Fruit fly (Drosophila melanogaster) whole organism, prepupa: ENCODE results near the gene RPA3.
A peak's percentile ranks its signal among the peaks of the same experiment; 100 is the strongest.

ENCODE experiments used
- CG10631 ChIP-seq: fragments of 200-800 bp; sonication (Bioruptor generic); optimal IDR thresholded peaks from 2 replicates; lab custom pipeline; 2016; ENCODE audit warnings: missing biosample characterization, missing genetic modification characterization
- CG10669 ChIP-seq: fragments of 200-800 bp; sonication (Bioruptor generic); optimal IDR thresholded peaks from 3 replicates; lab custom pipeline; 2018; ENCODE audit warnings: missing biosample characterization, mild to moderate bottlenecking, missing genetic modification characterization, moderate library complexity
- CG11294 ChIP-seq: fragments of 200-800 bp; sonication (Bioruptor generic); IDR thresholded peaks from 2 replicates; pipeline ENCODE4 v1.3.6; 2022; ENCODE audit warnings: missing biosample characterization, missing genetic modification characterization
- CG11762 ChIP-seq: fragments of 200-800 bp; sonication (Bioruptor generic); optimal IDR thresholded peaks from 3 replicates; lab custom pipeline; 2016; ENCODE audit warnings: missing biosample characterization, missing genetic modification characterization; ENCODE audit not compliant: insufficient read depth
- CG1621 ChIP-seq: fragments of 200-800 bp; sonication (Bioruptor generic); optimal IDR thresholded peaks from 3 replicates; lab custom pipeline; 2018; ENCODE audit warnings: missing biosample characterization, mild to moderate bottlenecking, missing genetic modification characterization
- CG3032 ChIP-seq: fragments of 200-800 bp; optimal IDR thresholded peaks from 2 replicates; lab custom pipeline; 2019; ENCODE audit warnings: missing biosample characterization, mild to moderate bottlenecking, missing genetic modification characterization, moderate library complexity
- CG32006 ChIP-seq: fragments of 200-800 bp; sonication (Bioruptor generic); optimal IDR thresholded peaks from 3 replicates; lab custom pipeline; 2017; ENCODE audit warnings: missing biosample characterization, mild to moderate bottlenecking, missing genetic modification characterization
- CG34406 ChIP-seq: fragments of 200-800 bp; sonication (Bioruptor generic); optimal IDR thresholded peaks from 3 replicates; lab custom pipeline; 2016; ENCODE audit warnings: missing biosample characterization, missing genetic modification characterization
- CG3919 ChIP-seq: fragments of 200-800 bp; sonication (Bioruptor generic); optimal IDR thresholded peaks from 3 replicates; lab custom pipeline; 2016; ENCODE audit warnings: missing biosample characterization, missing genetic modification characterization
- CG4318 ChIP-seq: fragments of 200-800 bp; sonication (Bioruptor generic); optimal IDR thresholded peaks from 3 replicates; lab custom pipeline; 2017; ENCODE audit warnings: missing biosample characterization, mild to moderate bottlenecking, missing genetic modification characterization
- CG6163 ChIP-seq: fragments of 200-800 bp; sonication (Bioruptor generic); IDR thresholded peaks from 3 replicates; pipeline ENCODE4 v1.3.6; 2022; ENCODE audit warnings: missing biosample characterization, missing genetic modification characterization
- CG6854 ChIP-seq: fragments of 200-800 bp; sonication (Bioruptor generic); optimal IDR thresholded peaks from 2 replicates; lab custom pipeline; 2017; ENCODE audit warnings: missing biosample characterization, mild to moderate bottlenecking, missing genetic modification characterization
- CG8119 ChIP-seq: fragments of 200-800 bp; sonication (Bioruptor generic); IDR thresholded peaks from 3 replicates; pipeline ENCODE4 v1.3.6; 2022; ENCODE audit warnings: missing biosample characterization, missing genetic modification characterization
- CG8319 ChIP-seq: fragments of 200-800 bp; sonication (Bioruptor generic); optimal IDR thresholded peaks from 3 replicates; lab custom pipeline; 2016; ENCODE audit warnings: missing biosample characterization, missing genetic modification characterization
- CG9139 ChIP-seq: fragments of 200-800 bp; sonication (Bioruptor generic); optimal IDR thresholded peaks from 3 replicates; lab custom pipeline; 2017; ENCODE audit warnings: missing biosample characterization, mild to moderate bottlenecking, missing genetic modification characterization
- Eip75B ChIP-seq: fragments of 200-800 bp; sonication (Bioruptor generic); optimal IDR thresholded peaks from 3 replicates; lab custom pipeline; 2016; ENCODE audit warnings: missing biosample characterization, missing genetic modification characterization
- Eip78C ChIP-seq: fragments of 200-800 bp; sonication (Bioruptor generic); peaks from one replicate; lab custom pipeline; 2016; ENCODE audit warnings: missing biosample characterization, missing genetic modification characterization
- Ets96B ChIP-seq: fragments of 200-800 bp; optimal IDR thresholded peaks from 2 replicates; lab custom pipeline; 2019; ENCODE audit warnings: missing biosample characterization, mild to moderate bottlenecking, missing genetic modification characterization, moderate library complexity
- Hr38 ChIP-seq: sonication (Bioruptor generic); optimal IDR thresholded peaks from 2 replicates; lab custom pipeline; 2016; ENCODE audit warnings: missing biosample characterization, missing genetic modification characterization
- Hr39 ChIP-seq: fragments of 200-800 bp; sonication (Bioruptor generic); optimal IDR thresholded peaks from 2 replicates; lab custom pipeline; 2016; ENCODE audit warnings: missing biosample characterization, missing genetic modification characterization
- Hr4 ChIP-seq: fragments of 200-800 bp; sonication (Bioruptor generic); optimal IDR thresholded peaks from 3 replicates; lab custom pipeline; 2016; ENCODE audit warnings: missing biosample characterization, missing genetic modification characterization
- Met ChIP-seq: fragments of 200-800 bp; sonication (Bioruptor generic); optimal IDR thresholded peaks from 3 replicates; lab custom pipeline; 2016; ENCODE audit warnings: missing biosample characterization, missing genetic modification characterization
- OdsH ChIP-seq: fragments of 200-800 bp; sonication (Bioruptor generic); optimal IDR thresholded peaks from 3 replicates; lab custom pipeline; 2016; ENCODE audit warnings: missing biosample characterization, missing genetic modification characterization
- Smox ChIP-seq: fragments of 200-800 bp; sonication (Bioruptor generic); optimal IDR thresholded peaks from 3 replicates; lab custom pipeline; 2016; ENCODE audit warnings: missing biosample characterization, missing genetic modification characterization
- achi ChIP-seq: fragments of 200-800 bp; sonication (Bioruptor generic); optimal IDR thresholded peaks from 3 replicates; lab custom pipeline; 2016; ENCODE audit warnings: missing biosample characterization, missing genetic modification characterization
- acj6 ChIP-seq: fragments of 200-800 bp; sonication (Bioruptor generic); optimal IDR thresholded peaks from 3 replicates; lab custom pipeline; 2016; ENCODE audit warnings: missing biosample characterization, missing genetic modification characterization
- dac ChIP-seq: fragments of 200-800 bp; sonication (Bioruptor generic); optimal IDR thresholded peaks from 2 replicates; lab custom pipeline; 2017; ENCODE audit warnings: missing biosample characterization, mild to moderate bottlenecking, missing genetic modification characterization
- dsx ChIP-seq: fragments of 200-800 bp; optimal IDR thresholded peaks from 3 replicates; lab custom pipeline; 2019; ENCODE audit warnings: missing biosample characterization, mild to moderate bottlenecking, missing genetic modification characterization, moderate library complexity; ENCODE audit not compliant: poor library complexity, severe bottlenecking
- eg ChIP-seq: fragments of 200-800 bp; sonication (Bioruptor generic); IDR thresholded peaks from 3 replicates; pipeline ENCODE4 v1.3.6; 2022; ENCODE audit warnings: missing biosample characterization, missing genetic modification characterization
- fd59A ChIP-seq: fragments of 200-800 bp; sonication (Bioruptor generic); optimal IDR thresholded peaks from 2 replicates; lab custom pipeline; 2017; ENCODE audit warnings: missing biosample characterization, mild to moderate bottlenecking, missing genetic modification characterization, missing genetic modification reagents
- lz ChIP-seq: fragments of 200-800 bp; sonication (Bioruptor generic); optimal IDR thresholded peaks from 3 replicates; lab custom pipeline; 2016; ENCODE audit warnings: missing biosample characterization, missing genetic modification characterization
- net ChIP-seq: fragments of 200-800 bp; sonication (Bioruptor generic); optimal IDR thresholded peaks from 3 replicates; lab custom pipeline; 2016; ENCODE audit warnings: missing biosample characterization, missing genetic modification characterization
- pdm3 ChIP-seq: fragments of 200-800 bp; sonication (Bioruptor generic); optimal IDR thresholded peaks from 3 replicates; lab custom pipeline; 2016; ENCODE audit warnings: missing biosample characterization, missing genetic modification characterization
- salr ChIP-seq, 2 experiments: fragments of 200-800 bp; sonication (Bioruptor generic); optimal IDR thresholded peaks; 3 replicates each; lab custom pipeline; 2016 to 2018; ENCODE audit warnings: missing biosample characterization in 2 of 2, missing genetic modification characterization in 2 of 2, mild to moderate bottlenecking in 1 of 2
- svp ChIP-seq: fragments of 200-800 bp; sonication (Bioruptor generic); peaks from one replicate; lab custom pipeline; 2016; ENCODE audit warnings: missing biosample characterization, missing genetic modification characterization
- vri ChIP-seq: fragments of 200-800 bp; sonication (Bioruptor generic); optimal IDR thresholded peaks from 3 replicates; lab custom pipeline; 2016; ENCODE audit warnings: missing biosample characterization, mild to moderate bottlenecking, missing genetic modification characterization

RPA3 gene

DNA sequence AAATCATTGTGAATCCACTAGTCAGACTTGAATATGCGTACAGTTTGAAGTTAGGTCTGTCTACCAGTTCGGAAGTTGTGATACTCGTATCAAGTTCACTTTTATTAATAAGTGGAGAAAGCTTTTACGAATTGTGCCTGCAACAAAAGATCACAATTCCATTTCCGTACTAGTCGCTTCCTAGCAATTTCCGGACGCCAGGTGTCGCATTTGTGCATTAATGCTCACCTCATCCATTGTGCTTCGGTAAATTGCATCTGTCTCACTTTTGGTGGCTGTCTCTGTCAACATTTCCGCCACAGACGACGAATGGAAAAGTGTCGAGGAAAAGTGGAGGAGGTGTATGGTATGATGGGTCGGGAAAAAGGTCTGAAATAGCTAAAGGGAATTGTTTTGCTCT is 27.6 kb upstream of the RPA3 start:
- TF ChIP-seq CG6854 (GFP tag; lab: Kevin White, UChicago) (no peak), Hr39 (GFP tag; lab: Kevin White, UChicago) (no peak), CG3919 (GFP tag; lab: Kevin White, UChicago) (no peak), Smox (no peak)

DNA sequence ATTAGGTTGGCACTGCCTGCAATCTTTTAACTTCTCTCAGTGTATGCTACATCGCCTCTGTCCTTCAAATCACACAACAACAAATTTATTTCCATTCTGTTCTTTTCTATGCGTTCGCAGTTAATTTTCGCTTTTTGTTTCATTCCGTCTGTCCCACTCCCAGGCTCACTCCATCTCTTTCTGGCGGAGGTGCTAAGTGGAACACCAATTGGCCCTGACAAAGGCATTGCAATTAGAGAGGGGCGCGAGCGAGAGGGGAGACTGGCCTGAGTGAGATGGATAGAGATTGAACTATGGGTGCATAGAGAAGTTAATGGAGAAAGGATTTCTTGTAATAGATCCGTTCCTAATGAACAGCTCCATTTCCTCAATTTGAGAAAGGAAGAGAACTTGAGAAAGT is 24.8 kb upstream of the RPA3 start:
- no peak for TF ChIP-seq net (GFP tag; lab: Kevin White, UChicago)
- peak; percentile 34 for TF ChIP-seq Eip78C (GFP tag; lab: Kevin White, UChicago)

dm6 chrX:11633199-11633598 is 17.6 kb upstream of the RPA3 start:
- TF ChIP-seq Met (GFP tag; lab: Kevin White, UChicago) (peak; percentile 38), CG11762 (GFP tag; lab: Kevin White, UChicago) (peak; percentile 11), Eip78C (GFP tag; lab: Kevin White, UChicago) (peak; percentile 69), Ets96B (peak; percentile 52), achi (peak; percentile 20), salr (GFP tag; optimal IDR thresholded peaks at IDR 0.05; lab: Kevin White, UChicago) (peak in 1 of 2 experiments; percentile 26), CG3032 (tag; lab: Kevin White, UChicago) (peak; percentile 56), OdsH (GFP tag; lab: Kevin White, UChicago) (peak; percentile 40), CG10631 (GFP tag; lab: Kevin White, UChicago) (peak; percentile 39), CG32006 (peak; percentile 8), CG3919 (GFP tag; lab: Kevin White, UChicago) (peak; percentile 19), CG1621 (peak; percentile 27), CG10669 (GFP tag; lab: Kevin White, UChicago) (peak; percentile 55), svp (GFP tag; lab: Kevin White, UChicago) (peak; percentile 43), acj6 (GFP tag; lab: Kevin White, UChicago) (peak; percentile 11), pdm3 (GFP tag; lab: Kevin White, UChicago) (peak; percentile 8), dsx (GFP tag; lab: Kevin White, UChicago) (peak; percentile 27), CG6163 (peak; percentile 27; the same call in 1 of the 3 replicates), Eip75B (GFP tag; lab: Kevin White, UChicago) (peak; percentile 30), fd59A (GFP tag; lab: Kevin White, UChicago) (peak; percentile 10)

DNA sequence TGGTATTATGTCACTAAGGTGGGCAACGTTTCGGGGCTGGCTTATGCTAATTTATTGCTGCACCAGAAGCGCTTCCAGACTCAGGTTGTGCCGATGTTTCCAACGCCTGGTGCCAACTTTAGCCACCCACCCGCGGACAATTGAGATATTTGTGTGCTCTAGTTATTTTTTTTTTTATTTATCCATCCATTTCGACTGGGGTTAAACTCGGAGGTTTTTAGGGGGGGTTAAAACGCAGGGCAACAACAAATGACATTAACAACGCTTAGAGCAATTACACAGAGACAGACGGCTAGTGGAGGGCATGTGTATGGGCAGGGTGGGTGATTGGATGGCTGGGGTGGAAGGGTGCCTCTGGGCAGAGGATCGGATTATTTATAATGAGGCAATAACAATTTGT is 16.1 kb upstream of the RPA3 start:
- no peak for TF ChIP-seq CG8319 (GFP tag; lab: Kevin White, UChicago)
- TF ChIP-seq CG4318 (GFP tag; lab: Kevin White, UChicago), result no peak
- TF ChIP-seq vri, result no peak
- no peak for TF ChIP-seq CG34406
- TF ChIP-seq OdsH (GFP tag; lab: Kevin White, UChicago), result no peak

DNA sequence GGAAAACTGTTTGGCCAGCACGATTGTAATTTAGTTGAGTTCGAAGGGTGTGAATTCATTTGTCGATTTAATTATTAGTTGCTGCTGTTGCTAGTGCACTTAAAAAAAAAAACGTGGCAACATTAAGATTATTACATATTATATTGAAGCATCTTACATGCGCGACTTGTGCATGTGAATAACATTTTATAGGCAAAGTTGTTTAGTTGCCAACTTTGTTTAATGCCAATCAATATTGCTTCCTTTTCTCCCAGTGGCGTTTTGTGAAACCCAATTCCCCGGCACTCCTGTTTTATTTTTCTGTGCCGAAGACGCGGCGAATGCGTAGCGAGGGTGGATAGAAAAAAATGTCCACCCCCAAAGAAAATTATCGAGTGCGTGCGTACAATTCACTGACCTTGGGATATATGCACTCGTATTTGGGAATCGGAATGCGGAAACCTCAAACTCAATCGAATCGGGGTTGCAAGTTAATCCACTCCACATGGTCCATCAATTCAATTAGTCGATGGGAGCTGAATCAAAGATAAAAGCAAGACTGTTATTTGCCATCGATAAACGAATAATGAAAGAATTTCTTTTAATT is 13.4 kb upstream of the RPA3 start:
- peak; percentile 11 for TF ChIP-seq OdsH (GFP tag; lab: Kevin White, UChicago)
- peak; percentile 4 for TF ChIP-seq CG3919 (GFP tag; lab: Kevin White, UChicago)
- no peak for TF ChIP-seq CG11294 (GFP tag; lab: Robert Waterston, UW)
- TF ChIP-seq pdm3 (GFP tag; lab: Kevin White, UChicago), result peak; percentile 35
- TF ChIP-seq Eip78C (GFP tag; lab: Kevin White, UChicago), result peak; percentile 70
- TF ChIP-seq CG9139, result no peak
- peak; percentile 39 for TF ChIP-seq Met (GFP tag; lab: Kevin White, UChicago)
- TF ChIP-seq lz (GFP tag; lab: Kevin White, UChicago), result peak; percentile 0
- TF ChIP-seq CG6163, result 0 out of 3 replicates have a peak, but pooled peaks have one; percentile 42
- TF ChIP-seq Hr4 (GFP tag; lab: Kevin White, UChicago), result peak; percentile 9
- TF ChIP-seq CG8119 (GFP tag; lab: Robert Waterston, UW), result no peak
- 0 out of 3 replicates have a peak, but pooled peaks have one; percentile 18 for TF ChIP-seq eg
- TF ChIP-seq Hr38 (GFP tag; lab: Kevin White, UChicago), result no peak
- TF ChIP-seq dac (GFP tag; lab: Kevin White, UChicago), result no peak
